Worm (Caenorhabditis elegans) whole organism, early embryonic: ENCODE results near the gene sulp-8.

Experiments
- aly-1 ChIP-seq: sonication (generic microtip); optimal IDR thresholded peaks from 2 replicates; lab custom pipeline; 2016; ENCODE audit warnings: missing genetic modification characterization, missing compliant biosample characterization
- ceh-13 ChIP-seq: fragments of 200-800 bp; sonication (Bioruptor generic); optimal IDR thresholded peaks from 2 replicates; lab custom pipeline; 2018; ENCODE audit warnings: mild to moderate bottlenecking, missing genetic modification characterization, missing compliant biosample characterization
- hmbx-1 ChIP-seq: sonication (generic microtip); optimal IDR thresholded peaks from 2 replicates; lab custom pipeline; 2016; ENCODE audit warnings: mild to moderate bottlenecking, missing genetic modification characterization, missing compliant biosample characterization

- no peak for TF ChIP-seq hmbx-1 (tag; lab: Kevin White, UChicago)
- TF ChIP-seq ceh-13 (GFP tag; lab: Kevin White, UChicago), result no peak
- TF ChIP-seq aly-1 (tag; lab: Kevin White, UChicago), result no peak
Observed at ce11 chrV:9704399-9704798, 30.9 kb upstream of the sulp-8 start.
